Worm (Caenorhabditis elegans) whole organism, midembryonic: Measurements from ENCODE around the gene F59A6.13.

Experiments used
- T22C8.4 ChIP-seq: fragments of 200-800 bp; sonication (Bioruptor generic); IDR thresholded peaks from 2 replicates; pipeline ENCODE4 v1.3.6; 2022; ENCODE audit warnings: missing genetic modification characterization, missing compliant biosample characterization
- cog-1 ChIP-seq: sonication (generic microtip); optimal IDR thresholded peaks from 2 replicates; lab custom pipeline; 2016; ENCODE audit warnings: missing genetic modification characterization, missing compliant biosample characterization
- flt-1 ChIP-seq: fragments of 200-800 bp; sonication (Bioruptor generic); IDR thresholded peaks from 2 replicates; pipeline ENCODE4 v1.3.6; 2022; ENCODE audit warnings: missing genetic modification characterization, missing compliant biosample characterization
- klf-2 ChIP-seq: fragments of 200-800 bp; sonication (Bioruptor generic); conservative IDR thresholded peaks from 2 replicates; pipeline ENCODE4 v1.3.6; 2022; ENCODE audit warnings: missing genetic modification reagents, missing genetic modification characterization, missing compliant biosample characterization
- med-1 ChIP-seq: sonication (generic microtip); optimal IDR thresholded peaks from 2 replicates; lab custom pipeline; 2017; ENCODE audit warnings: missing genetic modification characterization, mild to moderate bottlenecking, missing compliant biosample characterization, antibody characterized with exemption, missing genetic modification reagents; ENCODE audit not compliant: insufficient read depth
- ref-1 ChIP-seq: fragments of 200-800 bp; sonication (Bioruptor generic); conservative IDR thresholded peaks from 2 replicates; pipeline ENCODE4 v1.3.6; 2022; ENCODE audit warnings: missing genetic modification reagents, missing genetic modification characterization, missing compliant biosample characterization
- tab-1 ChIP-seq: fragments of 200-800 bp; sonication (Bioruptor generic); IDR thresholded peaks from 2 replicates; pipeline ENCODE4 v1.3.6; 2022; ENCODE audit warnings: missing genetic modification characterization, missing compliant biosample characterization
- ztf-23 ChIP-seq: fragments of 200-800 bp; sonication (Bioruptor generic); IDR thresholded peaks from 2 replicates; pipeline ENCODE4 v1.3.6; 2022; ENCODE audit warnings: missing genetic modification reagents, missing genetic modification characterization, missing compliant biosample characterization
- ztf-29 ChIP-seq: fragments of 200-800 bp; sonication (Bioruptor generic); IDR thresholded peaks from 2 replicates; pipeline ENCODE4 v1.3.6; 2022; ENCODE audit warnings: missing genetic modification reagents, missing genetic modification characterization, missing compliant biosample characterization

F59A6.13 gene

ce11 chrII:4989802-4990201, 32.8 kb upstream of the F59A6.13 start, which contains the start of gene T27F7.12:
T27F7.12 (plus strand) TSS chrII:4990102.
- TF ChIP-seq ref-1 (GFP tag; lab: Robert Waterston, UW) (no peak), ztf-29 (GFP tag; lab: Robert Waterston, UW) (no peak), med-1 (GFP tag; lab: Kevin White, UChicago) (no peak), tab-1 (GFP tag; lab: Robert Waterston, UW) (no peak), ztf-23 (GFP tag; lab: Robert Waterston, UW) (no peak), flt-1 (GFP tag; lab: Robert Waterston, UW) (no peak), cog-1 (no peak), T22C8.4 (no peak), klf-2 (no peak)

- TF ChIP-seq cog-1 (no peak), ztf-23 (GFP tag; lab: Robert Waterston, UW) (no peak)
These were observed 29.6 kb upstream of the F59A6.13 start, which contains the start of gene pigb-1 for ce11 chrII:4992977-4993376. pigb-1 (minus strand) TSS chrII:4993077.

ce11 chrII:4993530-4994192, 28.9 kb upstream of the F59A6.13 start, which contains the start of the genes eif-1 and vps-24:
eif-1 (minus strand) TSS chrII:4993580.
vps-24 (plus strand) TSS chrII:4993998.
- TF ChIP-seq tab-1 (GFP tag; lab: Robert Waterston, UW): no peak
- TF ChIP-seq T22C8.4: no peak

- TF ChIP-seq cog-1: no peak
- TF ChIP-seq T22C8.4: no peak
- TF ChIP-seq tab-1 (GFP tag; lab: Robert Waterston, UW): no peak
- no peak for TF ChIP-seq flt-1 (GFP tag; lab: Robert Waterston, UW)
- no peak for TF ChIP-seq med-1 (GFP tag; lab: Kevin White, UChicago)
- no peak for TF ChIP-seq ztf-29 (GFP tag; lab: Robert Waterston, UW)
- TF ChIP-seq ref-1 (GFP tag; lab: Robert Waterston, UW): no peak
- no peak for TF ChIP-seq klf-2
- no peak for TF ChIP-seq ztf-23 (GFP tag; lab: Robert Waterston, UW)
These were observed 27.7 kb upstream of the F59A6.13 start, which contains the start of gene rnh-1.0 for ce11 chrII:4994939-4995338. rnh-1.0 (plus strand) TSS chrII:4995327.

ce11 chrII:4998657-4999056, 23.9 kb upstream of the F59A6.13 start, which contains the start of gene F59A6.11:
F59A6.11 (minus strand) TSS chrII:4998757.
- TF ChIP-seq T22C8.4 (no peak), tab-1 (GFP tag; lab: Robert Waterston, UW) (no peak)

ce11 chrII:4999122-4999521, 23.5 kb upstream of the F59A6.13 start, which contains the start of gene citk-2:
citk-2 (plus strand) TSS chrII:4999520.
- TF ChIP-seq med-1 (GFP tag; lab: Kevin White, UChicago) (no peak), ref-1 (GFP tag; lab: Robert Waterston, UW) (no peak), klf-2 (no peak), cog-1 (no peak), tab-1 (GFP tag; lab: Robert Waterston, UW) (no peak), flt-1 (GFP tag; lab: Robert Waterston, UW) (no peak), ztf-23 (GFP tag; lab: Robert Waterston, UW) (no peak), ztf-29 (GFP tag; lab: Robert Waterston, UW) (no peak), T22C8.4 (no peak)

ce11 chrII:5001866-5002265, 20.7 kb upstream of the F59A6.13 start:
- no peak for TF ChIP-seq cog-1
- no peak for TF ChIP-seq tab-1 (GFP tag; lab: Robert Waterston, UW)
- TF ChIP-seq flt-1 (GFP tag; lab: Robert Waterston, UW): no peak
- TF ChIP-seq med-1 (GFP tag; lab: Kevin White, UChicago): no peak
- TF ChIP-seq ztf-29 (GFP tag; lab: Robert Waterston, UW): no peak
- TF ChIP-seq klf-2: no peak
- no peak for TF ChIP-seq T22C8.4
- TF ChIP-seq ztf-23 (GFP tag; lab: Robert Waterston, UW): no peak
- no peak for TF ChIP-seq ref-1 (GFP tag; lab: Robert Waterston, UW)

ce11 chrII:5003660-5004059, 18.9 kb upstream of the F59A6.13 start, which contains the start of gene F59A6.10:
F59A6.10 (plus strand) TSS chrII:5003960.
- no peak for TF ChIP-seq cog-1
- no peak for TF ChIP-seq klf-2
- TF ChIP-seq tab-1 (GFP tag; lab: Robert Waterston, UW): no peak
- TF ChIP-seq flt-1 (GFP tag; lab: Robert Waterston, UW): no peak
- no peak for TF ChIP-seq ref-1 (GFP tag; lab: Robert Waterston, UW)
- TF ChIP-seq ztf-23 (GFP tag; lab: Robert Waterston, UW): no peak
- TF ChIP-seq ztf-29 (GFP tag; lab: Robert Waterston, UW): no peak
- no peak for TF ChIP-seq T22C8.4
- TF ChIP-seq med-1 (GFP tag; lab: Kevin White, UChicago): no peak

ce11 chrII:5004781-5005180, 17.8 kb upstream of the F59A6.13 start, which contains the start of gene F59A6.4:
F59A6.4 (plus strand) TSS chrII:5005081.
- TF ChIP-seq cog-1 (no peak), tab-1 (GFP tag; lab: Robert Waterston, UW) (no peak), T22C8.4 (no peak), klf-2 (no peak), med-1 (GFP tag; lab: Kevin White, UChicago) (no peak), ref-1 (GFP tag; lab: Robert Waterston, UW) (no peak), ztf-29 (GFP tag; lab: Robert Waterston, UW) (no peak), ztf-23 (GFP tag; lab: Robert Waterston, UW) (no peak), flt-1 (GFP tag; lab: Robert Waterston, UW) (no peak)

- no peak for TF ChIP-seq T22C8.4
- TF ChIP-seq ztf-23 (GFP tag; lab: Robert Waterston, UW): no peak
- no peak for TF ChIP-seq ref-1 (GFP tag; lab: Robert Waterston, UW)
- TF ChIP-seq med-1 (GFP tag; lab: Kevin White, UChicago): no peak
- TF ChIP-seq cog-1: no peak
- TF ChIP-seq tab-1 (GFP tag; lab: Robert Waterston, UW): no peak
- TF ChIP-seq klf-2: no peak
- no peak for TF ChIP-seq flt-1 (GFP tag; lab: Robert Waterston, UW)
- no peak for TF ChIP-seq ztf-29 (GFP tag; lab: Robert Waterston, UW)
These were observed 14.6 kb upstream of the F59A6.13 start, which contains the start of gene F59A6.3 for ce11 chrII:5008033-5008432. F59A6.3 (plus strand) TSS chrII:5008333.
